Worm (Caenorhabditis elegans) whole organism, L3 larva: ENCODE data around the gene nuaf-3.

Experiments used
- R02D3.7 ChIP-seq: fragments of 150-350 bp; optimal IDR thresholded peaks from 2 replicates; lab custom pipeline; 2014; ENCODE audit warnings: missing biosample characterization, missing genetic modification characterization
- aly-2 ChIP-seq: fragments of 150-350 bp; optimal IDR thresholded peaks from 2 replicates; lab custom pipeline; 2014; ENCODE audit warnings: missing biosample characterization, missing genetic modification characterization
- ama-1 ChIP-seq: fragments of 150-350 bp; optimal IDR thresholded peaks from 2 replicates; lab custom pipeline; 2018
- ceh-16 ChIP-seq: sonication (generic microtip); optimal IDR thresholded peaks from 2 replicates; lab custom pipeline; 2017; ENCODE audit warnings: missing biosample characterization, missing genetic modification characterization
- ceh-28 ChIP-seq: fragments of 150-350 bp; optimal IDR thresholded peaks from 2 replicates; lab custom pipeline; 2014; ENCODE audit warnings: missing biosample characterization, missing genetic modification reagents, missing genetic modification characterization
- ceh-82 ChIP-seq: fragments of 150-350 bp; optimal IDR thresholded peaks from 2 replicates; lab custom pipeline; 2014; ENCODE audit warnings: missing biosample characterization, missing genetic modification characterization
- egl-27 ChIP-seq: sonication (generic microtip); optimal IDR thresholded peaks from 4 replicates; lab custom pipeline; 2017; ENCODE audit warnings: missing biosample characterization, missing genetic modification reagents, missing genetic modification characterization
- egl-5 ChIP-seq: fragments of 150-350 bp; optimal IDR thresholded peaks from 2 replicates; lab custom pipeline; 2017; ENCODE audit warnings: missing biosample characterization, missing genetic modification reagents, missing genetic modification characterization, inconsistent platforms
- elt-2 ChIP-seq: sonication (generic microtip); optimal IDR thresholded peaks from 2 replicates; lab custom pipeline; 2016; ENCODE audit warnings: missing genetic modification reagents, mild to moderate bottlenecking, missing genetic modification characterization, missing compliant biosample characterization
- elt-3 ChIP-seq, 3 experiments: fragments of 150-350 bp in 1 of 3; sonication (generic microtip) in 2 of 3; optimal IDR thresholded peaks; 2 replicates in 2 of 3; 4 replicates in 1 of 3; lab custom pipeline; 2014 to 2017; ENCODE audit warnings: missing biosample characterization in 3 of 3, missing genetic modification characterization in 3 of 3
- fkh-10 ChIP-seq: sonication (generic microtip); optimal IDR thresholded peaks from 2 replicates; lab custom pipeline; 2017; ENCODE audit warnings: missing biosample characterization, missing genetic modification reagents, missing genetic modification characterization
- fos-1 ChIP-seq: fragments of 150-350 bp; optimal IDR thresholded peaks from 2 replicates; lab custom pipeline; 2014; ENCODE audit warnings: missing biosample characterization, missing genetic modification characterization
- jun-1 ChIP-seq: fragments of 150-350 bp; optimal IDR thresholded peaks from 2 replicates; lab custom pipeline; 2014; ENCODE audit warnings: missing biosample characterization, missing genetic modification reagents, missing genetic modification characterization
- lsy-12 ChIP-seq: sonication (generic microtip); optimal IDR thresholded peaks from 2 replicates; lab custom pipeline; 2016; ENCODE audit warnings: mild to moderate bottlenecking, missing genetic modification characterization, missing compliant biosample characterization
- mdl-1 ChIP-seq: fragments of 150-350 bp; optimal IDR thresholded peaks from 2 replicates; lab custom pipeline; 2014; ENCODE audit warnings: missing biosample characterization, missing genetic modification characterization
- mml-1 ChIP-seq: fragments of 150-350 bp; sonication (generic microtip); optimal IDR thresholded peaks from 3 replicates; lab custom pipeline; 2014; ENCODE audit warnings: missing biosample characterization, missing genetic modification characterization
- nfya-1 ChIP-seq: sonication (generic microtip); optimal IDR thresholded peaks from 2 replicates; lab custom pipeline; 2017; ENCODE audit warnings: missing genetic modification characterization, mild to moderate bottlenecking, missing compliant biosample characterization, antibody characterized with exemption, moderate library complexity; ENCODE audit not compliant: insufficient read depth
- nhr-11 ChIP-seq: fragments of 150-350 bp; optimal IDR thresholded peaks from 2 replicates; lab custom pipeline; 2014; ENCODE audit warnings: missing biosample characterization, missing genetic modification characterization
- nhr-23 ChIP-seq: fragments of 150-350 bp; optimal IDR thresholded peaks from 2 replicates; lab custom pipeline; 2014; ENCODE audit warnings: missing biosample characterization, missing genetic modification reagents, missing genetic modification characterization
- nhr-237 ChIP-seq: fragments of 150-350 bp; optimal IDR thresholded peaks from 2 replicates; lab custom pipeline; 2014; ENCODE audit warnings: missing biosample characterization, missing genetic modification characterization
- nhr-25 ChIP-seq: sonication (generic microtip); optimal IDR thresholded peaks from 2 replicates; lab custom pipeline; 2017; ENCODE audit warnings: missing biosample characterization, missing genetic modification characterization
- nhr-43 ChIP-seq: sonication (generic microtip); optimal IDR thresholded peaks from 2 replicates; lab custom pipeline; 2016; ENCODE audit warnings: mild to moderate bottlenecking, missing genetic modification characterization, missing compliant biosample characterization; ENCODE audit not compliant: poor library complexity, severe bottlenecking
- nhr-77 ChIP-seq: fragments of 150-350 bp; optimal IDR thresholded peaks from 2 replicates; lab custom pipeline; 2014; ENCODE audit warnings: missing biosample characterization, missing genetic modification characterization
- pqm-1 ChIP-seq: fragments of 150-350 bp; optimal IDR thresholded peaks from 2 replicates; lab custom pipeline; 2017; ENCODE audit warnings: missing biosample characterization, missing genetic modification characterization, inconsistent platforms
- snpc-4 ChIP-seq: fragments of 150-350 bp; optimal IDR thresholded peaks from 2 replicates; lab custom pipeline; 2014; ENCODE audit warnings: missing biosample characterization, missing genetic modification characterization
- unc-39 ChIP-seq: sonication (generic microtip); optimal IDR thresholded peaks from 4 replicates; lab custom pipeline; 2017; ENCODE audit warnings: missing biosample characterization, missing genetic modification characterization
- ztf-4 ChIP-seq: fragments of 150-350 bp; optimal IDR thresholded peaks from 2 replicates; lab custom pipeline; 2014; ENCODE audit warnings: missing biosample characterization, missing genetic modification characterization

nuaf-3 gene

DNA sequence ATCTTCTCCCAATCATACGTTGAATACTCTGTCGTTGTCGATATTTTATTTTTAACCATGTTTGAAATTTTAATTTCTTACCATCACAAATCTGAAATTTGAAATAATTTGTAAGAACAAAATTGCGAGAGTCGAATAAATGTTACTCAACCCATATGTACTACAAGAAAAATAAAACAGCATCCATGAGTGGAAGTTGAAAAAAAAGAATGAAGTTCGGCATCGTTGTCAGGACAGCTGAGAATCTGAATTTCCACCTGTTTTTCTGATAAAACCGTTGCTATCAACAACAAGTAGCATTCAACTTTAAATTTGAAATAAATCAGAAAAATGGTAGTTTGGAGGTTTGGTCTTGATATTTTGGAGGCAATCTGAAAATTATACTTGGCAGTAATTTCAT, 39.8 kb downstream of the nuaf-3 start, which contains the start of gene C29F4.3:
Gene C29F4.3, minus strand, starts transcription at position 101 of the 400 bp plus-strand sequence.
- TF ChIP-seq ztf-4 (tag; lab: Kevin White, UChicago): no peak
- no peak for TF ChIP-seq nhr-11 (tag; lab: Kevin White, UChicago)
- no peak for TF ChIP-seq mdl-1 (tag; lab: Kevin White, UChicago)
- TF ChIP-seq jun-1 (tag; lab: Kevin White, UChicago): no peak
- TF ChIP-seq ceh-16 (tag; lab: Kevin White, UChicago): no peak
- no peak for TF ChIP-seq nhr-77 (tag; lab: Kevin White, UChicago)
- no peak for TF ChIP-seq aly-2
- no peak for TF ChIP-seq unc-39
- no peak for TF ChIP-seq lsy-12
- no peak for TF ChIP-seq elt-3 (tag; optimal IDR thresholded peaks at IDR 0.05; lab: Kevin White, UChicago)
- no peak for TF ChIP-seq ama-1

DNA sequence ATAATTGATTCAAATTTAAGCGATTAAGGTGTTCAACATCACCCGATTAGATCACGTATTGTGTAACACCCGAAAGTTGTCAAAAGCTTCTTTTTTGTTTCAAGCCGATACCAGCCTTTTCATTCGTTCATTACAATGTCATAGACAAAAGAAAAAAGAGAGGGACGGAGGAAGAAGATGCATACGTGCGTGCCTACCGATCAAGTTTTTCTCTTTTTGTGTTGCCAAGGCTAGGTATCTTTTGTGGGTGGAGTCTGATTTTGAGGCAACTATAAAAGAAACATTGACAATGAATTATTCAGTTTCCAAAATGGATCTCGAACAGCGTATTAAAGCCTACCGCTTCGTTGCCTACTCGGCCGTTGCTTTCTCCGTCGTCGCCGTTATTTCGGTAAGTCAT, 41.1 kb downstream of the nuaf-3 start, which contains the start of gene col-125:
Gene col-125, plus strand, starts transcription at position 301 of the 400 bp plus-strand sequence.
- no peak for TF ChIP-seq mdl-1 (tag; lab: Kevin White, UChicago)
- TF ChIP-seq nhr-25 (tag; lab: Kevin White, UChicago): peak; percentile 70
- no peak for TF ChIP-seq nhr-237 (tag; lab: Kevin White, UChicago)
- TF ChIP-seq nfya-1 (tag; lab: Kevin White, UChicago): peak; percentile 21
- no peak for TF ChIP-seq egl-27 (tag; lab: Kevin White, UChicago)

DNA sequence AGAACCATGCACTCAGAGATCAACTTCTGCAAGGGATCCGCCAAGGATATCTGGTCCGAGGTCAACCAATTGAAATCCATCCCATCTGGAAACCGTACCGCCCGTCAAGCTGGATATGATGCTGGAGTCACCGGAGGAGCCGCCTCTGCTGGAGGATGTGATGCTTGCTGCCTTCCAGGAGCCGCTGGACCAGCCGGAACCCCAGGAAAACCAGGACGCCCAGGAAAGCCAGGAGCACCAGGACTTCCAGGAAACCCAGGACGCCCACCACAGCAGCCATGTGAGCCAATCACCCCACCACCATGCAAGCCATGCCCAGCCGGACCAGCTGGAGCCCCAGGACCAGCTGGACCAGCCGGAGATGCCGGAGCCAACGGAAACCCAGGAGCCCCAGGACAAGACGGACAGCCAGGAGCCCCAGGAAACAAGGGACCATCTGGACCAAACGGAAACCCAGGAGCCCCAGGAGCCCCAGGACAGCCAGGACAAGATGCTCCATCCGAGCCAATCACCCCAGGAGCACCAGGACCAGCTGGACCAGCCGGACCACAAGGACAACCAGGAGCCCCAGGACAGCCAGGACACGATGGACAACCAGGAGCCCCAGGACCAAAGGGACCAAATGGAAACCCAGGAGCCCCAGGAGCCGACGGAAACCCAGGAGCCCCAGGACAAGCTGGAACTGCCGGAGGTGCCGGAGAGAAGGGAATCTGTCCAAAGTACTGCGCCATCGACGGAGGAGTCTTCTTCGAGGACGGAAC, 41.8 kb downstream of the nuaf-3 start:
- TF ChIP-seq nhr-43 (tag; lab: Kevin White, UChicago): peak; percentile 51

DNA sequence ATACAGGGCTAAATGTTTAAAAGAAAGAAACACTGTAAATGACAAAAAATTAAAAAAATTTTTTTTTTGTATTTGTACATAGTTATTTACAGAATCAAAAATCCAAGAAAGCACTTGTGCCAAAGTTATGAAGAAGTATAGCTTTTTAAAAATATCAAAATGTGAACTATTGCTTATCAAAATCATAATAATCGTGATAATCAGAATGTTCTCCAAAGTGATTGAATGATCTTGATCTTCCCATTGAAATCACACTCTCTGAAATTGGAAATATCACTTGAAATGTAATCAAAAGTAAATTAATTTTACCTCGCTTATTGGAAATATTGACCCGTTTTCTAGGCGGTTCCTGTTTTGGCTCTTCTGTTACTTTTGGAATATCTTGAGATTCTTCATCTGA, 42.5 kb downstream of the nuaf-3 start:
- TF ChIP-seq nhr-43 (tag; lab: Kevin White, UChicago) (peak; percentile 29), elt-3 (tag; optimal IDR thresholded peaks at IDR 0.05; lab: Kevin White, UChicago) (peak in 1 of 3 experiments; percentile 51), snpc-4 (tag; lab: Kevin White, UChicago) (no peak), unc-39 (no peak), nhr-25 (tag; lab: Kevin White, UChicago) (peak; percentile 1), R02D3.7 (tag; lab: Kevin White, UChicago) (peak; percentile 15)

- peak; percentile 45 for TF ChIP-seq elt-2 (tag; lab: Kevin White, UChicago)
- TF ChIP-seq ceh-82 (tag; lab: Kevin White, UChicago): no peak
- no peak for TF ChIP-seq ceh-28
- TF ChIP-seq pqm-1 (tag; lab: Kevin White, UChicago): peak; percentile 12
- no peak for TF ChIP-seq fos-1 (tag; lab: Kevin White, UChicago)
- no peak for TF ChIP-seq ceh-16 (tag; lab: Kevin White, UChicago)
- no peak for TF ChIP-seq ztf-4 (tag; lab: Kevin White, UChicago)
Observed at ce11 chrIV:11229013-11229412, 44.9 kb downstream of the nuaf-3 start.

- no peak for TF ChIP-seq mml-1 (tag; lab: Kevin White, UChicago)
- TF ChIP-seq fos-1 (tag; lab: Kevin White, UChicago): no peak
- TF ChIP-seq egl-5 (tag; lab: Kevin White, UChicago): no peak
- TF ChIP-seq pqm-1 (tag; lab: Kevin White, UChicago): peak; percentile 11
- TF ChIP-seq elt-2 (tag; lab: Kevin White, UChicago): peak; percentile 53
- no peak for TF ChIP-seq fkh-10 (GFP tag; lab: Kevin White, UChicago)
- no peak for TF ChIP-seq nhr-237 (tag; lab: Kevin White, UChicago)
Observed at ce11 chrIV:11230069-11230468, 46.0 kb downstream of the nuaf-3 start, which contains the start of gene best-7. best-7 (minus strand) TSS chrIV:11230307.

ce11 chrIV:11231376-11231775, 47.3 kb downstream of the nuaf-3 start:
- no peak for TF ChIP-seq nhr-23 (tag; lab: Kevin White, UChicago)
- no peak for TF ChIP-seq aly-2
